Worm (Caenorhabditis elegans) whole organism, young adult: ENCODE data around the gene F54D8.10.

Experiments
- B0035.1 ChIP-seq: sonication (generic microtip); optimal IDR thresholded peaks from 2 replicates; lab custom pipeline; 2016; ENCODE audit warnings: missing genetic modification characterization, mild to moderate bottlenecking, missing compliant biosample characterization, missing genotype, missing genetic modification reagents
- Y56A3A.18 ChIP-seq: fragments of 200-800 bp; sonication (Bioruptor generic); IDR thresholded peaks from 2 replicates; pipeline ENCODE4 v1.3.6; 2022; ENCODE audit warnings: missing genetic modification reagents, missing genetic modification characterization, missing compliant biosample characterization
- attf-3 ChIP-seq: fragments of 200-800 bp; sonication (Bioruptor generic); conservative IDR thresholded peaks from 2 replicates; pipeline ENCODE4 v1.3.6; 2022; ENCODE audit warnings: missing genetic modification reagents, missing genetic modification characterization, missing compliant biosample characterization
- chd-7 ChIP-seq: sonication (generic microtip); optimal IDR thresholded peaks from 2 replicates; lab custom pipeline; 2016; ENCODE audit warnings: mild to moderate bottlenecking, missing genetic modification characterization, moderate library complexity, missing compliant biosample characterization
- hsf-1 ChIP-seq: fragments of 200-800 bp; sonication (Bioruptor generic); IDR thresholded peaks from 2 replicates; pipeline ENCODE4 v1.3.6; 2022; ENCODE audit warnings: missing genetic modification reagents, missing genetic modification characterization, missing compliant biosample characterization
- let-607 ChIP-seq, 2 experiments: fragments of 200-800 bp in 1 of 2; sonication (Bioruptor generic) in 1 of 2; sonication (generic microtip) in 1 of 2; optimal IDR thresholded peaks; 2 replicates each; lab custom pipeline; 2016 to 2018; ENCODE audit warnings: mild to moderate bottlenecking in 2 of 2, missing compliant biosample characterization in 2 of 2, missing genetic modification characterization in 2 of 2, moderate library complexity in 2 of 2, missing genotype in 1 of 2
- nfyb-1 ChIP-seq: fragments of 200-800 bp; sonication (Bioruptor generic); IDR thresholded peaks from 2 replicates; pipeline ENCODE4 v1.3.6; 2022; ENCODE audit warnings: missing genetic modification reagents, missing genetic modification characterization, missing compliant biosample characterization
- rcor-1 ChIP-seq: fragments of 200-800 bp; sonication (Bioruptor generic); IDR thresholded peaks from 2 replicates; pipeline ENCODE4 v1.3.6; 2022; ENCODE audit warnings: missing genetic modification reagents, missing genetic modification characterization, missing compliant biosample characterization
- sdz-38 ChIP-seq: sonication (generic microtip); optimal IDR thresholded peaks from 2 replicates; lab custom pipeline; 2016; ENCODE audit warnings: missing genotype, missing genetic modification characterization, missing compliant biosample characterization
- ztf-25 ChIP-seq: fragments of 200-800 bp; sonication (Bioruptor generic); IDR thresholded peaks from 2 replicates; pipeline ENCODE4 v1.3.6; 2022; ENCODE audit warnings: missing genetic modification reagents, missing genetic modification characterization, missing compliant biosample characterization

- TF ChIP-seq ztf-25 (no peak), hsf-1 (no peak), sdz-38 (tag; lab: Kevin White, UChicago) (no peak), rcor-1 (no peak), chd-7 (tag; lab: Kevin White, UChicago) (no peak), attf-3 (GFP tag; lab: Robert Waterston, UW) (no peak), nfyb-1 (GFP tag; lab: Robert Waterston, UW) (no peak), Y56A3A.18 (GFP tag; lab: Robert Waterston, UW) (no peak), B0035.1 (tag; lab: Kevin White, UChicago) (no peak), let-607 (tag; optimal IDR thresholded peaks at IDR 0.05; lab: Kevin White, UChicago) (no peak)
Observed at ce11 chrIII:5099500-5099899, 4.9 kb downstream of the F54D8.10 start.
